Worm (Caenorhabditis elegans) whole organism, young adult: ENCODE measurements around the gene F26G5.1.

Experiments
- B0019.2 ChIP-seq: fragments of 200-800 bp; sonication (Bioruptor generic); conservative IDR thresholded peaks from 2 replicates; pipeline ENCODE4 v1.3.6; 2022; ENCODE audit warnings: missing genetic modification reagents, missing genetic modification characterization, missing compliant biosample characterization
- B0336.3 ChIP-seq: fragments of 200-800 bp; sonication (Bioruptor generic); IDR thresholded peaks from 2 replicates; pipeline ENCODE4 v1.3.6; 2022; ENCODE audit warnings: missing genetic modification characterization, missing compliant biosample characterization
- Y56A3A.18 ChIP-seq: fragments of 200-800 bp; sonication (Bioruptor generic); IDR thresholded peaks from 2 replicates; pipeline ENCODE4 v1.3.6; 2022; ENCODE audit warnings: missing genetic modification reagents, missing genetic modification characterization, missing compliant biosample characterization
- Y67H2A.10 ChIP-seq: fragments of 200-800 bp; sonication (Bioruptor generic); conservative IDR thresholded peaks from 2 replicates; pipeline ENCODE4 v1.3.6; 2022; ENCODE audit warnings: missing genetic modification reagents, missing genetic modification characterization, missing compliant biosample characterization
- cebp-1 ChIP-seq, 2 experiments: fragments of 200-800 bp in 1 of 2; sonication (Bioruptor generic) in 1 of 2; sonication (generic microtip) in 1 of 2; IDR thresholded peaks in 1 of 2; optimal IDR thresholded peaks in 1 of 2; 2 replicates each; pipeline versions ENCODE4 v1.3.6 to Lab custom; 2017 to 2022; ENCODE audit warnings: missing compliant biosample characterization in 2 of 2, missing genetic modification characterization in 2 of 2, mild to moderate bottlenecking in 1 of 2, missing genetic modification reagents in 1 of 2, moderate library complexity in 1 of 2
- ceh-91 ChIP-seq: fragments of 200-800 bp; sonication (Bioruptor generic); IDR thresholded peaks from 2 replicates; pipeline ENCODE4 v1.3.6; 2022; ENCODE audit warnings: missing genetic modification reagents, missing genetic modification characterization, missing compliant biosample characterization
- him-1 ChIP-seq: sonication (generic microtip); optimal IDR thresholded peaks from 2 replicates; lab custom pipeline; 2016; ENCODE audit warnings: missing genotype, missing genetic modification reagents, missing genetic modification characterization, missing compliant biosample characterization
- lir-1 ChIP-seq: fragments of 200-800 bp; sonication (Bioruptor generic); conservative IDR thresholded peaks from 2 replicates; pipeline ENCODE4 v1.3.6; 2022; ENCODE audit warnings: missing genetic modification reagents, missing genetic modification characterization, missing compliant biosample characterization
- nfya-1 ChIP-seq: sonication (generic microtip); optimal IDR thresholded peaks from 2 replicates; lab custom pipeline; 2017; ENCODE audit warnings: antibody characterized with exemption, missing compliant biosample characterization, missing genetic modification characterization, borderline replicate concordance; ENCODE audit not compliant: insufficient read depth
- nfya-2 ChIP-seq: fragments of 200-800 bp; sonication (Bioruptor generic); IDR thresholded peaks from 2 replicates; pipeline ENCODE4 v1.3.6; 2022; ENCODE audit warnings: missing genetic modification reagents, missing genetic modification characterization, missing compliant biosample characterization
- pbrm-1 ChIP-seq: fragments of 200-800 bp; sonication (Bioruptor generic); IDR thresholded peaks from 2 replicates; pipeline ENCODE4 v1.3.6; 2022; ENCODE audit warnings: missing genetic modification reagents, missing genetic modification characterization, missing compliant biosample characterization
- pha-4 ChIP-seq: fragments of 150-350 bp; sonication (generic microtip); optimal IDR thresholded peaks from 2 replicates; lab custom pipeline; 2014; ENCODE audit warnings: missing biosample characterization, missing genetic modification reagents, missing genetic modification characterization
- rcor-1 ChIP-seq: fragments of 200-800 bp; sonication (Bioruptor generic); IDR thresholded peaks from 2 replicates; pipeline ENCODE4 v1.3.6; 2022; ENCODE audit warnings: missing genetic modification reagents, missing genetic modification characterization, missing compliant biosample characterization
- unc-62 ChIP-seq: fragments of 150-350 bp; optimal IDR thresholded peaks from 2 replicates; lab custom pipeline; 2014; ENCODE audit warnings: missing biosample characterization, missing genetic modification reagents, missing genetic modification characterization

DNA sequence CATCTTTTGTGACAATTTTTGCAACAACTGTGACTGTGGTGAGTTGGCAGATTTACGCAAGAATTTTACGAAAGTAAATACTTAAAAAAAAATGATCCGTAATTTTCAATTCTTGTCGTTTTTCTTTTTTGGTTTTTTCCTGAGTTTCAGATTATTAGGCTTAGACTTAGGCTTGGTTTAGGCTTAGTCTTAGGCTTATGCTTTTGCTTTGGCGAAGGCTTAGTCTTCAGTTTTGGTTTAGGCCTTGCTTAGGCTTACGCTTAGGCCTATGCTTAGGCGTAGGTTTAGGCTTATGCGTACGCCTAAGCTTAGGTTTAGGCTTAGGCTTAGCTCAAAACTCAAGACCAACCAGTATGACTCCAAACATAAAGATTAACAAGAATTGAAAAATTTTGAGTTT, 17.7 kb upstream of the F26G5.1 start:
- no peak for TF ChIP-seq rcor-1 (GFP tag; lab: Robert Waterston, UW)
- no peak for TF ChIP-seq Y56A3A.18
- TF ChIP-seq B0336.3 (GFP tag; lab: Robert Waterston, UW): no peak
- no peak for TF ChIP-seq pbrm-1 (GFP tag; lab: Robert Waterston, UW)
- no peak for TF ChIP-seq Y67H2A.10
- no peak for TF ChIP-seq him-1 (tag; lab: Kevin White, UChicago)
- no peak for TF ChIP-seq unc-62 (GFP tag; lab: Kevin White, UChicago)
- TF ChIP-seq nfya-1: no peak
- TF ChIP-seq B0019.2 (GFP tag; lab: Robert Waterston, UW): no peak
- TF ChIP-seq pha-4: no peak
- no peak for TF ChIP-seq cebp-1 (GFP tag; IDR thresholded peaks at IDR 0.05; lab: Robert Waterston, UW)
- no peak for TF ChIP-seq cebp-1 (tag; optimal IDR thresholded peaks at IDR 0.05; lab: Kevin White, UChicago)
- TF ChIP-seq nfya-2: no peak
- no peak for TF ChIP-seq ceh-91
- no peak for TF ChIP-seq lir-1 (GFP tag; lab: Robert Waterston, UW)
